Worm (Caenorhabditis elegans) whole organism, young adult: ENCODE data around the gene F42A10.5.
A peak's percentile ranks its signal among the peaks of the same experiment; 100 is the strongest.

Experiments used
- B0336.3 ChIP-seq: fragments of 200-800 bp; sonication (Bioruptor generic); IDR thresholded peaks from 2 replicates; pipeline ENCODE4 v1.3.6; 2022; ENCODE audit warnings: missing genetic modification characterization, missing compliant biosample characterization
- C17E4.6 ChIP-seq: fragments of 200-800 bp; sonication (Bioruptor generic); IDR thresholded peaks from 2 replicates; pipeline ENCODE4 v1.3.6; 2022; ENCODE audit warnings: missing genetic modification reagents, missing genetic modification characterization, missing compliant biosample characterization
- D2030.7 ChIP-seq: fragments of 200-800 bp; sonication (Bioruptor generic); IDR thresholded peaks from 2 replicates; pipeline ENCODE4 v1.3.6; 2022; ENCODE audit warnings: missing genetic modification reagents, missing genetic modification characterization, missing compliant biosample characterization
- F23B12.7 ChIP-seq: sonication (generic microtip); optimal IDR thresholded peaks from 2 replicates; lab custom pipeline; 2017; ENCODE audit warnings: missing genetic modification characterization, mild to moderate bottlenecking, missing compliant biosample characterization, antibody characterized with exemption, moderate library complexity; ENCODE audit not compliant: insufficient read depth
- F49E8.2 ChIP-seq: sonication (generic microtip); optimal IDR thresholded peaks from 3 replicates; lab custom pipeline; 2017; ENCODE audit warnings: missing genetic modification characterization, mild to moderate bottlenecking, missing compliant biosample characterization, antibody characterized with exemption, moderate library complexity; ENCODE audit not compliant: insufficient read depth
- Y53F4B.3 ChIP-seq: fragments of 200-800 bp; sonication (Bioruptor generic); IDR thresholded peaks from 2 replicates; pipeline ENCODE4 v1.3.6; 2022; ENCODE audit warnings: missing genetic modification reagents, missing genetic modification characterization, missing compliant biosample characterization
- Y53G8AR.9 ChIP-seq: fragments of 200-800 bp; sonication (Bioruptor generic); conservative IDR thresholded peaks from 2 replicates; pipeline ENCODE4 v1.3.6; 2022; ENCODE audit warnings: missing genetic modification reagents, missing genetic modification characterization, missing compliant biosample characterization
- Y79H2A.3 ChIP-seq: fragments of 200-800 bp; sonication (Bioruptor generic); conservative IDR thresholded peaks from 2 replicates; pipeline ENCODE4 v1.3.6; 2022; ENCODE audit warnings: missing genetic modification reagents, missing genetic modification characterization, missing compliant biosample characterization
- Y95B8A.8 ChIP-seq: fragments of 200-800 bp; sonication (Bioruptor generic); IDR thresholded peaks from 2 replicates; pipeline ENCODE4 v1.3.6; 2022; ENCODE audit warnings: missing genetic modification reagents, missing genetic modification characterization, missing compliant biosample characterization
- ama-1 ChIP-seq, 3 experiments: fragments of 150-350 bp in 1 of 3; sonication (generic microtip) in 2 of 3; optimal IDR thresholded peaks; 2 replicates each; lab custom pipeline; 2014 to 2018; ENCODE audit warnings: missing biosample characterization in 2 of 3, missing genetic modification characterization in 2 of 3, missing genetic modification reagents in 2 of 3
- aptf-3 ChIP-seq: fragments of 200-800 bp; sonication (Bioruptor generic); IDR thresholded peaks from 2 replicates; pipeline ENCODE4 v1.3.6; 2022; ENCODE audit warnings: missing genetic modification characterization, missing compliant biosample characterization
- athp-1 ChIP-seq: sonication (generic microtip); optimal IDR thresholded peaks from 2 replicates; lab custom pipeline; 2017; ENCODE audit warnings: mild to moderate bottlenecking, missing genetic modification characterization, missing compliant biosample characterization
- attf-3 ChIP-seq: fragments of 200-800 bp; sonication (Bioruptor generic); conservative IDR thresholded peaks from 2 replicates; pipeline ENCODE4 v1.3.6; 2022; ENCODE audit warnings: missing genetic modification reagents, missing genetic modification characterization, missing compliant biosample characterization
- attf-6 ChIP-seq: fragments of 200-800 bp; sonication (Bioruptor generic); IDR thresholded peaks from 2 replicates; pipeline ENCODE4 v1.3.6; 2022; ENCODE audit warnings: missing genetic modification reagents, missing genetic modification characterization, missing compliant biosample characterization
- bed-1 ChIP-seq: fragments of 200-800 bp; sonication (Bioruptor generic); IDR thresholded peaks from 2 replicates; pipeline ENCODE4 v1.3.6; 2022; ENCODE audit warnings: missing genetic modification reagents, missing genetic modification characterization, missing compliant biosample characterization
- cebp-1 ChIP-seq, 2 experiments: fragments of 200-800 bp in 1 of 2; sonication (Bioruptor generic) in 1 of 2; sonication (generic microtip) in 1 of 2; IDR thresholded peaks in 1 of 2; optimal IDR thresholded peaks in 1 of 2; 2 replicates each; pipeline versions ENCODE4 v1.3.6 to Lab custom; 2017 to 2022; ENCODE audit warnings: missing compliant biosample characterization in 2 of 2, missing genetic modification characterization in 2 of 2, mild to moderate bottlenecking in 1 of 2, missing genetic modification reagents in 1 of 2, moderate library complexity in 1 of 2
- ceh-58 ChIP-seq: fragments of 200-800 bp; sonication (Bioruptor generic); IDR thresholded peaks from 2 replicates; pipeline ENCODE4 v1.3.6; 2022; ENCODE audit warnings: missing genetic modification characterization, missing compliant biosample characterization
- ceh-91 ChIP-seq: fragments of 200-800 bp; sonication (Bioruptor generic); IDR thresholded peaks from 2 replicates; pipeline ENCODE4 v1.3.6; 2022; ENCODE audit warnings: missing genetic modification reagents, missing genetic modification characterization, missing compliant biosample characterization
- efl-1 ChIP-seq: fragments of 150-350 bp; optimal IDR thresholded peaks from 2 replicates; lab custom pipeline; 2014; ENCODE audit warnings: missing biosample characterization, missing genetic modification reagents, missing genetic modification characterization
- egl-44 ChIP-seq: fragments of 200-800 bp; sonication (Bioruptor generic); IDR thresholded peaks from 2 replicates; pipeline ENCODE4 v1.3.6; 2022; ENCODE audit warnings: missing genetic modification reagents, missing genetic modification characterization, missing compliant biosample characterization
- fkh-3 ChIP-seq: sonication (generic microtip); optimal IDR thresholded peaks from 2 replicates; lab custom pipeline; 2016; ENCODE audit warnings: mild to moderate bottlenecking, missing genetic modification characterization, missing compliant biosample characterization
- him-1 ChIP-seq: sonication (generic microtip); optimal IDR thresholded peaks from 2 replicates; lab custom pipeline; 2016; ENCODE audit warnings: missing genotype, missing genetic modification reagents, missing genetic modification characterization, missing compliant biosample characterization
- hmg-1.2 ChIP-seq: fragments of 200-800 bp; sonication (Bioruptor generic); IDR thresholded peaks from 2 replicates; pipeline ENCODE4 v1.3.6; 2022; ENCODE audit warnings: missing genetic modification reagents, missing genetic modification characterization, missing compliant biosample characterization
- hrde-1 ChIP-seq: sonication (generic microtip); optimal IDR thresholded peaks from 2 replicates; lab custom pipeline; 2016; ENCODE audit warnings: missing genetic modification characterization, mild to moderate bottlenecking, missing compliant biosample characterization, moderate library complexity, missing genotype, missing genetic modification reagents, borderline replicate concordance
- hsf-1 ChIP-seq: fragments of 200-800 bp; sonication (Bioruptor generic); IDR thresholded peaks from 2 replicates; pipeline ENCODE4 v1.3.6; 2022; ENCODE audit warnings: missing genetic modification reagents, missing genetic modification characterization, missing compliant biosample characterization
- lag-1 ChIP-seq: fragments of 200-800 bp; sonication (Bioruptor generic); IDR thresholded peaks from 2 replicates; pipeline ENCODE4 v1.3.6; 2022; ENCODE audit warnings: missing genetic modification reagents, missing genetic modification characterization, missing compliant biosample characterization
- lin-26 ChIP-seq: fragments of 200-800 bp; sonication (Bioruptor generic); IDR thresholded peaks from 2 replicates; pipeline ENCODE4 v1.3.6; 2022; ENCODE audit warnings: missing genetic modification reagents, missing genetic modification characterization, missing compliant biosample characterization
- lin-35 ChIP-seq, 3 experiments: fragments of 150-350 bp in 2 of 3; sonication (generic microtip) in 1 of 3; optimal IDR thresholded peaks; 2 replicates each; lab custom pipeline; 2014 to 2018; ENCODE audit warnings: missing biosample characterization in 3 of 3, missing genetic modification characterization in 3 of 3, missing genetic modification reagents in 3 of 3
- lsl-1 ChIP-seq: fragments of 200-800 bp; sonication (Bioruptor generic); optimal IDR thresholded peaks from 2 replicates; lab custom pipeline; 2018; ENCODE audit warnings: mild to moderate bottlenecking, missing genetic modification characterization, moderate library complexity, missing compliant biosample characterization
- madf-6 ChIP-seq: fragments of 200-800 bp; sonication (Bioruptor generic); IDR thresholded peaks from 2 replicates; pipeline ENCODE4 v1.3.6; 2022; ENCODE audit warnings: missing genetic modification reagents, missing genetic modification characterization, missing compliant biosample characterization
- nfya-1 ChIP-seq: sonication (generic microtip); optimal IDR thresholded peaks from 2 replicates; lab custom pipeline; 2017; ENCODE audit warnings: antibody characterized with exemption, missing compliant biosample characterization, missing genetic modification characterization, borderline replicate concordance; ENCODE audit not compliant: insufficient read depth
- nhr-120 ChIP-seq: fragments of 200-800 bp; sonication (Bioruptor generic); IDR thresholded peaks from 2 replicates; pipeline ENCODE4 v1.3.6; 2022; ENCODE audit warnings: missing genetic modification characterization, missing compliant biosample characterization
- nhr-27 ChIP-seq: fragments of 200-800 bp; sonication (Bioruptor generic); optimal IDR thresholded peaks from 2 replicates; lab custom pipeline; 2018; ENCODE audit warnings: mild to moderate bottlenecking, missing genetic modification characterization, moderate library complexity, missing compliant biosample characterization
- rpc-1 ChIP-seq, 2 experiments: fragments of 150-350 bp in 1 of 2; sonication (generic microtip) in 1 of 2; optimal IDR thresholded peaks; 2 replicates each; lab custom pipeline; 2014 to 2018; ENCODE audit warnings: missing biosample characterization in 1 of 2, missing genetic modification characterization in 1 of 2, missing genetic modification reagents in 1 of 2, missing genotype in 1 of 2
- snpc-1.1 ChIP-seq: sonication (generic microtip); optimal IDR thresholded peaks from 2 replicates; lab custom pipeline; 2017; ENCODE audit warnings: missing genetic modification characterization, mild to moderate bottlenecking, missing compliant biosample characterization, antibody characterized with exemption, moderate library complexity, missing genotype, missing genetic modification reagents; ENCODE audit not compliant: insufficient read depth
- snpc-3.4 ChIP-seq: sonication (generic microtip); optimal IDR thresholded peaks from 2 replicates; lab custom pipeline; 2017; ENCODE audit warnings: missing genetic modification characterization, mild to moderate bottlenecking, missing compliant biosample characterization, antibody characterized with exemption, moderate library complexity, missing genotype, missing genetic modification reagents
- somi-1 ChIP-seq: fragments of 200-800 bp; sonication (Bioruptor generic); optimal IDR thresholded peaks from 2 replicates; lab custom pipeline; 2018; ENCODE audit warnings: mild to moderate bottlenecking, missing genetic modification characterization, missing compliant biosample characterization
- tbp1 ChIP-seq: fragments of 200-800 bp; sonication (Bioruptor generic); optimal IDR thresholded peaks from 2 replicates; lab custom pipeline; 2018; ENCODE audit warnings: mild to moderate bottlenecking, missing genetic modification characterization, missing compliant biosample characterization
- tlf-1 ChIP-seq: fragments of 200-800 bp; sonication (Bioruptor generic); optimal IDR thresholded peaks from 2 replicates; lab custom pipeline; 2018; ENCODE audit warnings: mild to moderate bottlenecking, missing genetic modification characterization, missing compliant biosample characterization
- ztf-18 ChIP-seq: sonication (generic microtip); optimal IDR thresholded peaks from 2 replicates; lab custom pipeline; 2016; ENCODE audit warnings: missing genotype, mild to moderate bottlenecking, missing genetic modification characterization, missing compliant biosample characterization
- ztf-25 ChIP-seq: fragments of 200-800 bp; sonication (Bioruptor generic); IDR thresholded peaks from 2 replicates; pipeline ENCODE4 v1.3.6; 2022; ENCODE audit warnings: missing genetic modification reagents, missing genetic modification characterization, missing compliant biosample characterization
- ztf-6 ChIP-seq: fragments of 200-800 bp; sonication (Bioruptor generic); IDR thresholded peaks from 2 replicates; pipeline ENCODE4 v1.3.6; 2022; ENCODE audit warnings: missing genetic modification reagents, missing genetic modification characterization, missing compliant biosample characterization

Gene F42A10.5

ce11 chrIII:6206161-6206853 lies 33.0 kb upstream of the F42A10.5 start, which contains the start of the genes sna-3 and rps-3 (continued):
- TF ChIP-seq lin-35 (GFP tag; optimal IDR thresholded peaks at IDR 0.05; lab: Kevin White, UChicago) = peak in 1 of 3 experiments; percentile 58
- peak; percentile 72 for TF ChIP-seq D2030.7 (GFP tag; lab: Robert Waterston, UW)

ce11 chrIII:6202440-6202839 lies 29.2 kb upstream of the F42A10.5 start:
- peak; percentile 34 for TF ChIP-seq hmg-1.2 (GFP tag; lab: Robert Waterston, UW)
- TF ChIP-seq nhr-27 = no peak
- peak; percentile 25; the same call in 1 of the 2 replicates for TF ChIP-seq D2030.7 (GFP tag; lab: Robert Waterston, UW)
- TF ChIP-seq tlf-1 (GFP tag; lab: Kevin White, UChicago) = peak; percentile 14
- TF ChIP-seq lsl-1 = peak; percentile 49
- no peak for TF ChIP-seq ztf-6
- no peak for TF ChIP-seq cebp-1 (GFP tag; IDR thresholded peaks at IDR 0.05; lab: Robert Waterston, UW)
- TF ChIP-seq cebp-1 (tag; optimal IDR thresholded peaks at IDR 0.05; lab: Kevin White, UChicago) = peak; percentile 8
- no peak for TF ChIP-seq F23B12.7
- TF ChIP-seq ceh-91 (GFP tag; lab: Robert Waterston, UW) = 0 out of 2 replicates have a peak, but pooled peaks have one; percentile 14
- no peak for TF ChIP-seq nhr-120 (GFP tag; lab: Robert Waterston, UW)
- no peak for TF ChIP-seq nfya-1
- TF ChIP-seq lin-26 = peak; percentile 68
- TF ChIP-seq ztf-18 (tag; lab: Kevin White, UChicago) = peak; percentile 12
- TF ChIP-seq snpc-1.1 = peak; percentile 56
- TF ChIP-seq somi-1 = no peak
- TF ChIP-seq attf-6 (GFP tag; lab: Robert Waterston, UW) = peak; percentile 68; the same call in 1 of the 2 replicates
- TF ChIP-seq rpc-1 (optimal IDR thresholded peaks at IDR 0.05; lab: Kevin White, UChicago) = no peak
- no peak for TF ChIP-seq rpc-1 (tag; optimal IDR thresholded peaks at IDR 0.05; lab: Kevin White, UChicago)
- no peak for TF ChIP-seq Y53F4B.3 (GFP tag; lab: Robert Waterston, UW)
- peak; percentile 50 for TF ChIP-seq madf-6
- no peak for TF ChIP-seq bed-1 (GFP tag; lab: Robert Waterston, UW)
- TF ChIP-seq snpc-3.4 (tag; lab: Kevin White, UChicago) = peak; percentile 19
- TF ChIP-seq C17E4.6 (GFP tag; lab: Robert Waterston, UW) = peak; percentile 60
- peak; percentile 57; the same call in 1 of the 2 replicates for TF ChIP-seq Y95B8A.8 (GFP tag; lab: Robert Waterston, UW)
- peak; percentile 72 for TF ChIP-seq him-1 (tag; lab: Kevin White, UChicago)
- TF ChIP-seq lin-35 (GFP tag; optimal IDR thresholded peaks at IDR 0.05; lab: Kevin White, UChicago) = no peak
- TF ChIP-seq egl-44 = no peak
- peak; percentile 66; the same call in 1 of the 2 replicates for TF ChIP-seq Y53G8AR.9 (GFP tag; lab: Robert Waterston, UW)
- TF ChIP-seq ztf-25 (GFP tag; lab: Robert Waterston, UW) = 0 out of 2 replicates have a peak, but pooled peaks have one; percentile 41
- TF ChIP-seq attf-3 (GFP tag; lab: Robert Waterston, UW) = 0 out of 2 replicates have a peak, but pooled peaks have one; percentile 7
- TF ChIP-seq F49E8.2 (tag; lab: Kevin White, UChicago) = peak; percentile 85
- TF ChIP-seq aptf-3 (GFP tag; lab: Robert Waterston, UW) = no peak
- no peak for TF ChIP-seq lag-1
- no peak for TF ChIP-seq fkh-3 (tag; lab: Kevin White, UChicago)
- peak; percentile 9 for TF ChIP-seq efl-1 (GFP tag; lab: Kevin White, UChicago)
- peak; percentile 81 for TF ChIP-seq hsf-1 (GFP tag; lab: Robert Waterston, UW)
- 0 out of 2 replicates have a peak, but pooled peaks have one; percentile 29 for TF ChIP-seq ceh-58 (GFP tag; lab: Robert Waterston, UW)
- TF ChIP-seq Y79H2A.3 (GFP tag; lab: Robert Waterston, UW) = peak; percentile 85
- no peak for TF ChIP-seq ama-1 (optimal IDR thresholded peaks at IDR 0.05; lab: Kevin White, UChicago)
- peak; percentile 53 to 65 for TF ChIP-seq ama-1 (GFP tag; optimal IDR thresholded peaks at IDR 0.05; lab: Kevin White, UChicago)
- TF ChIP-seq athp-1 (tag; lab: Kevin White, UChicago) = peak; percentile 40
- peak; percentile 6 for TF ChIP-seq tbp1 (GFP tag; lab: Kevin White, UChicago)
- TF ChIP-seq hrde-1 (tag; lab: Kevin White, UChicago) = peak; percentile 93
- TF ChIP-seq B0336.3 (GFP tag; lab: Robert Waterston, UW) = peak; percentile 73
